Worm (Caenorhabditis elegans) whole organism, L1 larva: Measurements from ENCODE around the gene C50F4.10.

Source experiments
- unc-62 ChIP-seq: fragments of 150-350 bp; optimal IDR thresholded peaks from 2 replicates; lab custom pipeline; 2014; ENCODE audit warnings: missing biosample characterization, missing genetic modification reagents, missing genetic modification characterization
- ztf-11 ChIP-seq, 2 experiments: sonication (generic microtip); optimal IDR thresholded peaks; 2 replicates each; lab custom pipeline; 2016 to 2017; ENCODE audit warnings: missing genetic modification characterization in 2 of 2, missing biosample characterization in 1 of 2, missing compliant biosample characterization in 1 of 2

- TF ChIP-seq ztf-11 (tag; optimal IDR thresholded peaks at IDR 0.05; lab: Kevin White, UChicago) (no peak), unc-62 (no peak)
Measured at ce11 chrV:9541506-9541905, 10.1 kb upstream of the C50F4.10 start, which contains the start of gene C50F4.16.
